Fruit fly (Drosophila melanogaster) whole organism, adult: ENCODE measurements around the gene CG17738.

Experiments
- CG11617 ChIP-seq: fragments of 200-800 bp; sonication (Bioruptor generic); optimal IDR thresholded peaks from 2 replicates; lab custom pipeline; 2017; ENCODE audit warnings: mild to moderate bottlenecking, missing biosample characterization, missing genetic modification reagents, missing genetic modification characterization
- CG12768 ChIP-seq: fragments of 200-800 bp; sonication (Bioruptor generic); optimal IDR thresholded peaks from 2 replicates; lab custom pipeline; 2017; ENCODE audit warnings: missing biosample characterization, missing genetic modification characterization, mild to moderate bottlenecking, moderate library complexity, missing genetic modification reagents
- CG14711 ChIP-seq: fragments of 200-800 bp; sonication (Bioruptor generic); optimal IDR thresholded peaks from 2 replicates; lab custom pipeline; 2018; ENCODE audit warnings: missing biosample characterization, mild to moderate bottlenecking, missing genetic modification characterization, moderate library complexity
- CG1620 ChIP-seq: fragments of 200-800 bp; sonication (Bioruptor generic); optimal IDR thresholded peaks from 2 replicates; lab custom pipeline; 2016; ENCODE audit warnings: missing biosample characterization, missing genetic modification characterization
- CG33017 ChIP-seq: fragments of 200-800 bp; sonication (Bioruptor generic); optimal IDR thresholded peaks from 2 replicates; lab custom pipeline; 2018; ENCODE audit warnings: missing biosample characterization, mild to moderate bottlenecking, missing genetic modification characterization, moderate library complexity
- CG5204 ChIP-seq: fragments of 200-800 bp; sonication (Bioruptor generic); optimal IDR thresholded peaks from 2 replicates; lab custom pipeline; 2016; ENCODE audit warnings: missing biosample characterization, missing genetic modification characterization
- CG7045 ChIP-seq: fragments of 200-800 bp; sonication (Bioruptor generic); optimal IDR thresholded peaks from 2 replicates; lab custom pipeline; 2017; ENCODE audit warnings: missing biosample characterization, mild to moderate bottlenecking, missing genetic modification characterization
- CG7101 ChIP-seq: fragments of 200-800 bp; sonication (Bioruptor generic); optimal IDR thresholded peaks from 2 replicates; lab custom pipeline; 2018; ENCODE audit warnings: missing biosample characterization, mild to moderate bottlenecking, missing genetic modification characterization, moderate library complexity
- Clk ChIP-seq: fragments of 200-800 bp; sonication (Bioruptor generic); optimal IDR thresholded peaks from 2 replicates; lab custom pipeline; 2017; ENCODE audit warnings: missing biosample characterization, missing genetic modification characterization
- Crg-1 ChIP-seq: fragments of 200-800 bp; sonication (Bioruptor generic); optimal IDR thresholded peaks from 2 replicates; lab custom pipeline; 2016; ENCODE audit warnings: missing biosample characterization, missing genetic modification characterization
- Hr96 ChIP-seq: fragments of 200-800 bp; sonication (Bioruptor generic); optimal IDR thresholded peaks from 2 replicates; lab custom pipeline; 2016; ENCODE audit warnings: missing biosample characterization, missing genetic modification characterization
- Mnt ChIP-seq: fragments of 200-800 bp; sonication (Bioruptor generic); optimal IDR thresholded peaks from 2 replicates; lab custom pipeline; 2016; ENCODE audit warnings: missing biosample characterization, mild to moderate bottlenecking, missing genetic modification characterization
- bab1 ChIP-seq: fragments of 200-800 bp; sonication (Bioruptor generic); optimal IDR thresholded peaks from 3 replicates; lab custom pipeline; 2019; ENCODE audit warnings: missing biosample characterization, mild to moderate bottlenecking, missing genetic modification characterization, moderate library complexity
- cic ChIP-seq: fragments of 200-800 bp; sonication (Bioruptor generic); optimal IDR thresholded peaks from 2 replicates; lab custom pipeline; 2017; ENCODE audit warnings: missing biosample characterization, mild to moderate bottlenecking, missing genetic modification characterization, moderate library complexity
- cnc ChIP-seq, 2 experiments: fragments of >200 bp; optimal IDR thresholded peaks; 2 replicates each; lab custom pipeline; 2017
- kay ChIP-seq: fragments of 200-800 bp; sonication (Bioruptor generic); peaks from one replicate; lab custom pipeline; 2016; ENCODE audit warnings: missing biosample characterization, missing genetic modification characterization, borderline replicate concordance
- ovo ChIP-seq: fragments of 200-800 bp; sonication (Bioruptor generic); optimal IDR thresholded peaks from 2 replicates; lab custom pipeline; 2016; ENCODE audit warnings: missing biosample characterization, missing genetic modification characterization
- pad ChIP-seq: fragments of 200-800 bp; sonication (Bioruptor generic); optimal IDR thresholded peaks from 3 replicates; lab custom pipeline; 2017; ENCODE audit warnings: missing biosample characterization, missing genetic modification characterization, mild to moderate bottlenecking, moderate library complexity, missing genetic modification reagents
- tj ChIP-seq: fragments of 200-800 bp; sonication (Bioruptor generic); optimal IDR thresholded peaks from 3 replicates; lab custom pipeline; 2017; ENCODE audit warnings: missing biosample characterization, mild to moderate bottlenecking, missing genetic modification characterization, moderate library complexity
- toe ChIP-seq: fragments of 200-800 bp; sonication (Bioruptor generic); optimal IDR thresholded peaks from 2 replicates; lab custom pipeline; 2016; ENCODE audit warnings: missing biosample characterization, missing genetic modification characterization

CG17738 gene

DNA sequence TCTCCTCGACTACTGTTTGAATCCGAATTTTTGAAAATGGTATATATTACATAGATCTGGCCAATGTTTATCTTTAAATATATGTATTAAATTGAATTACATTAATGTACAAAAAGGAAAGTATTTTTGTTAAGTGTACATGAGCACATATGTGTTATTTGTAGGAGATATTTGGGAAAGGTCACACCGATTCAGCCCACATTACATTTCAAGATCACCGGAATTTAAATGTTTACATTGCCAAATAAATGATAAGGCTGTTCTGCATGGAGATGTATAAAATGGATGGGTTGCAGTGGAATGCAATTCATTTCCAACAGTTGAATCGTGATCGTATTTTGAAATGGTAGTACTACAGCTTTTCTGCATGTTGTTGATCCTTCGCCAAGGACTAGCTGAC is 41.6 kb upstream of the CG17738 start, which contains the start of gene CG3916:
Gene CG3916 (plus strand): TSS at position 301 of the 400 bp plus-strand sequence.
- TF ChIP-seq bab1 (GFP tag; lab: Kevin White, UChicago): no peak
- TF ChIP-seq toe (GFP tag; lab: Kevin White, UChicago): no peak
- TF ChIP-seq CG33017 (tag; lab: Kevin White, UChicago): no peak
- TF ChIP-seq CG7045 (GFP tag; lab: Kevin White, UChicago): no peak
- TF ChIP-seq Hr96: no peak
- TF ChIP-seq ovo (GFP tag; lab: Kevin White, UChicago): no peak
- TF ChIP-seq Clk: no peak
- no peak for TF ChIP-seq Mnt
- TF ChIP-seq CG1620 (GFP tag; lab: Kevin White, UChicago): no peak
- no peak for TF ChIP-seq Crg-1 (GFP tag; lab: Kevin White, UChicago)
- no peak for TF ChIP-seq CG7101 (tag; lab: Kevin White, UChicago)
- no peak for TF ChIP-seq CG12768 (GFP tag; lab: Kevin White, UChicago)
- TF ChIP-seq kay (GFP tag; lab: Kevin White, UChicago): no peak
- no peak for TF ChIP-seq pad
- no peak for TF ChIP-seq cnc (optimal IDR thresholded peaks at IDR 0.05; lab: Kevin White, UChicago)
- no peak for TF ChIP-seq CG5204

DNA sequence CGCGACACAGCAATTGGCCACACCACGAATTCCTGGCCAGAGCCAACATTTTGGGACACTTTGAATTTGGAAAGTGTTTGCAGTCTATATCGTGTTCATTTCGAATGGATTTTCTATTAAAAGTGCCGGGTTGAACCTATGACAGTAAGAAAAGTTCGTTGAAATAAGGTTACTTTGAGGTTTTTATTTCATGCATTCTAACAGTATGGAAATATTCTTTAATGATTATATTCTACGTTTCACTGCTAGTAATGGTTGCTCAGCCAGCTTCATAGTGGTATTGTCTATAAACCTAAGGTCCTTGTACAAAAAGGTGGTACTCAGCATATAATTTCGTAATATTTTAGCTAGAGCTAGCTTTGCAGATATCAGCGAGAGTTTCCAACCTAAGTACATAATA is 38.1 kb upstream of the CG17738 start, which contains the start of gene Pglym87:
Gene Pglym87 (minus strand): TSS at position 101 of the 400 bp plus-strand sequence.
- no peak for TF ChIP-seq pad
- no peak for TF ChIP-seq CG5204
- TF ChIP-seq cic (GFP tag; lab: Kevin White, UChicago): no peak
- no peak for TF ChIP-seq cnc (optimal IDR thresholded peaks at IDR 0.05; lab: Kevin White, UChicago)
- TF ChIP-seq Crg-1 (GFP tag; lab: Kevin White, UChicago): no peak
- TF ChIP-seq toe (GFP tag; lab: Kevin White, UChicago): no peak
- TF ChIP-seq CG33017 (tag; lab: Kevin White, UChicago): no peak
- no peak for TF ChIP-seq CG14711 (tag; lab: Kevin White, UChicago)
- TF ChIP-seq CG7045 (GFP tag; lab: Kevin White, UChicago): no peak
- no peak for TF ChIP-seq Clk
- TF ChIP-seq CG12768 (GFP tag; lab: Kevin White, UChicago): no peak

DNA sequence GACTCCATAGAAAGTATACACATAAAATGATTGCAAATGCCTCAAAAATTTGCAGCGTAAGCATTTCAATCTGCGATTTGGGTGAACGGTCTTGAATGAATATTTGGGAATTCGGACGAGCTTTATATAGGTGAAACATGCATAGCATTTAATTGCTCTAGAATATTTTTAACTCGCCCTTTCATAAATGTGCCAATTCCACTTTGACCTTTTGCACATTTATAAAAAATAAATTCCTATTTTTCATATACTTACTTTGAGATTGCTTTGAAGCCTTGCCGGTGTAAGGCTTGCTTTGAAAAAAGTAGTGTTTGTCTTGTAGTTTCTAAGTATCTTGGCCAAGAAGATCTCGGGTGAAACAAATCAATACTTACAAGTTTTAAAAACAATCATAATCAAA is 36.1 kb upstream of the CG17738 start, which contains the start of gene Cyp313a5:
Gene Cyp313a5 (minus strand): TSS at position 101 of the 400 bp plus-strand sequence.
- TF ChIP-seq CG33017 (tag; lab: Kevin White, UChicago): no peak
- TF ChIP-seq bab1 (GFP tag; lab: Kevin White, UChicago): no peak
- no peak for TF ChIP-seq cic (GFP tag; lab: Kevin White, UChicago)
- no peak for TF ChIP-seq CG1620 (GFP tag; lab: Kevin White, UChicago)
- TF ChIP-seq kay (GFP tag; lab: Kevin White, UChicago): no peak
- no peak for TF ChIP-seq pad
- no peak for TF ChIP-seq Mnt
- no peak for TF ChIP-seq Crg-1 (GFP tag; lab: Kevin White, UChicago)
- TF ChIP-seq tj (GFP tag; lab: Kevin White, UChicago): no peak
- no peak for TF ChIP-seq Hr96
- TF ChIP-seq CG7045 (GFP tag; lab: Kevin White, UChicago): no peak
- TF ChIP-seq CG11617 (GFP tag; lab: Kevin White, UChicago): no peak
- TF ChIP-seq CG7101 (tag; lab: Kevin White, UChicago): no peak
- TF ChIP-seq ovo (GFP tag; lab: Kevin White, UChicago): no peak
- TF ChIP-seq CG5204: no peak
- TF ChIP-seq cnc (optimal IDR thresholded peaks at IDR 0.05; lab: Kevin White, UChicago): no peak
- TF ChIP-seq CG12768 (GFP tag; lab: Kevin White, UChicago): no peak
- TF ChIP-seq Clk: no peak

DNA sequence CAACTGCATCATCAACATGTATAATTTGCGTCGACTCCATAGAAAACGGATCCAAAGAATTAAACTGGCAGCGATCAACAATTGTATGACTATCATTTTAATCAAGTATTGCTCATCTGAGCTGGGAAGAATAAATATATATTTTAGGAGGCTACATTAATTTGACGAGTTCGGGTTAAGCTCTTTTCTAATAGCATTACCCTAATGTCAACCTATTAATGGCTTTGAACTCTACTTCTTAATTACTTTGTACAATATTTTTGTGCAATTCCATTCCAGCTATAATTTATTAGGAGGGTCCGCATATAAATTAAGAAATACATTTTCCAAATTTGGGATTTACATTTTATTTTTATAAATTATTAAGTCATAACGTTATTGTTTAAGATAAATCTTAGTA is 33.9 kb upstream of the CG17738 start, which contains the start of gene Cyp313a2:
Gene Cyp313a2 (minus strand): TSS at position 101 of the 400 bp plus-strand sequence.
- TF ChIP-seq CG7101 (tag; lab: Kevin White, UChicago) (no peak), tj (GFP tag; lab: Kevin White, UChicago) (no peak), Crg-1 (GFP tag; lab: Kevin White, UChicago) (no peak), toe (GFP tag; lab: Kevin White, UChicago) (no peak), CG1620 (GFP tag; lab: Kevin White, UChicago) (no peak), Hr96 (no peak), CG14711 (tag; lab: Kevin White, UChicago) (no peak), kay (GFP tag; lab: Kevin White, UChicago) (no peak), CG33017 (tag; lab: Kevin White, UChicago) (no peak), CG11617 (GFP tag; lab: Kevin White, UChicago) (no peak), CG7045 (GFP tag; lab: Kevin White, UChicago) (no peak), bab1 (GFP tag; lab: Kevin White, UChicago) (no peak)

DNA sequence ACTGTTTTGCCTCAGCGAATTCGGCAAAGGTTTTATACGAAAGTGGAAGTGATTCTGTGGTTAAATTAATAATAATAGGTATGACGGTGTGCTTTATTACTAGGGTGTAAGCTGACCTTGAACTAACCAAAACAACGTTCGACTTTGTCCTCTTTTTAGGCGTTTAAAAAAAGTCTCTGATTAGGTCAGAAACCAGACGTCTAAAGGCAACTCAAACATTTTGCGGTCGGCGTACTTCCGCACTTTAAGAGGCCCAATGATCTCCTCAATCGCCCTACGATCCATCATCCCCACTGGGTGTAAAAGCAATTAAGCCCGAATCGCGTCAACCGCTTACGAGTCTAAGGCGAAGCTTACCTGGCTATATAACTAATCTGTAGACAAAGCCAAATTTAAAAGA is 31.5 kb upstream of the CG17738 start, which contains the start of gene Cyp313a3:
Gene Cyp313a3 (minus strand): TSS at position 101 of the 400 bp plus-strand sequence.
- TF ChIP-seq CG7045 (GFP tag; lab: Kevin White, UChicago) (no peak), bab1 (GFP tag; lab: Kevin White, UChicago) (no peak), cnc (optimal IDR thresholded peaks at IDR 0.05; lab: Kevin White, UChicago) (no peak), CG33017 (tag; lab: Kevin White, UChicago) (no peak)

DNA sequence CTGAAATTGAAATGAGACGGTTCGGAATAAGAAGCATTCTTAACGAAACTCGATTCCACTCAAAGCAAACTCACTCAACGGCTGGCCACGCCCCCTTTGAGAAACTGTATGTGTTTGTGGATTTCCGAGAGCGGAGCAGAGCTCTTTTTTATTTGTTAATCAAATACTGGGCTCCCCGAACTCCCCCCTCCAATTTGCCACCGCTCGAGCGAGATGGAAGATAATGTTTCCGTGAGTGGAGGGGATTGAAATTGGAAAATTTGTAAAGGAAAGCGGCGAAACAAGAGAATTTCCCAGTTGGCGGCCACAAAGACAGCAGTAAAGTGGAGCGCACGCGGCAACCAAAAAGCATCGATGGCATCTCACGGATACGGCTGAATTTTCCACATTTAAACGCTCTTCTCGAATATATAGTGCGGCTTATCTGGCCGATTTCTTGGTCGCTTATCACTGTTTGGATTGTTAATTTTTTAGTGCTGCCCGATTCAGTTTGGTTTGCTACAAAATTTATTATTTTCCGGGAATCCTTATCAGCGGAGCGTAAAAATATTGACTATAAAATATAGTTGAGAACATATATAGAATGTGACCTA is 26.1 kb upstream of the CG17738 start:
- TF ChIP-seq pad: peak; percentile 92
- no peak for TF ChIP-seq CG7045 (GFP tag; lab: Kevin White, UChicago)
